Worm (Caenorhabditis elegans) whole organism, L1 larva: ENCODE data around the gene F47E1.4.

Experiments used
- C04F5.9 ChIP-seq: sonication (generic microtip); optimal IDR thresholded peaks from 2 replicates; lab custom pipeline; 2016; ENCODE audit warnings: missing genetic modification characterization, missing compliant biosample characterization
- Y116A8C.19 ChIP-seq: sonication (generic microtip); optimal IDR thresholded peaks from 2 replicates; lab custom pipeline; 2016; ENCODE audit warnings: missing compliant biosample characterization, missing genetic modification characterization, borderline replicate concordance
- aly-2 ChIP-seq: fragments of 150-350 bp; optimal IDR thresholded peaks from 2 replicates; lab custom pipeline; 2014; ENCODE audit warnings: missing biosample characterization, missing genetic modification characterization
- blmp-1 ChIP-seq: fragments of 150-350 bp; optimal IDR thresholded peaks from 2 replicates; lab custom pipeline; 2014; ENCODE audit warnings: missing biosample characterization, missing genetic modification characterization
- ceh-63 ChIP-seq: fragments of 200-800 bp; sonication (Bioruptor generic); optimal IDR thresholded peaks from 2 replicates; lab custom pipeline; 2018; ENCODE audit warnings: mild to moderate bottlenecking, missing genetic modification characterization, missing compliant biosample characterization
- ceh-88 ChIP-seq: fragments of 200-800 bp; sonication (Bioruptor generic); IDR thresholded peaks from 2 replicates; pipeline ENCODE4 v1.3.6; 2022; ENCODE audit warnings: missing genetic modification characterization, missing compliant biosample characterization
- dpl-1 ChIP-seq, 3 experiments: fragments of 150-350 bp in 2 of 3; sonication (generic microtip) in 1 of 3; optimal IDR thresholded peaks; 2 replicates each; lab custom pipeline; 2014 to 2017; ENCODE audit warnings: missing biosample characterization in 3 of 3, missing genetic modification characterization in 3 of 3, missing genetic modification reagents in 3 of 3
- efl-1 ChIP-seq, 4 experiments: fragments of 150-350 bp; optimal IDR thresholded peaks in 3 of 4; peaks in 1 of 4; 1 replicate in 1 of 4; 2 replicates in 3 of 4; lab custom pipeline; 2014; ENCODE audit warnings: missing biosample characterization in 2 of 4, missing genetic modification characterization in 2 of 4, missing genetic modification reagents in 2 of 4
- egl-13 ChIP-seq: sonication (generic microtip); optimal IDR thresholded peaks from 2 replicates; lab custom pipeline; 2016; ENCODE audit warnings: missing genotype, missing genetic modification reagents, missing genetic modification characterization, missing compliant biosample characterization
- egl-27 ChIP-seq, 2 experiments: fragments of 150-350 bp in 1 of 2; sonication (generic microtip); optimal IDR thresholded peaks; 3 replicates each; lab custom pipeline; 2017 to 2018; ENCODE audit warnings: missing biosample characterization in 2 of 2, missing genetic modification characterization in 2 of 2, missing genetic modification reagents in 2 of 2
- elt-2 ChIP-seq: sonication (generic microtip); optimal IDR thresholded peaks from 2 replicates; lab custom pipeline; 2016; ENCODE audit warnings: missing genetic modification characterization, mild to moderate bottlenecking, inconsistent platforms, missing compliant biosample characterization, missing genetic modification reagents
- elt-3 ChIP-seq, 6 experiments: fragments of 150-350 bp in 1 of 6; sonication (generic microtip); optimal IDR thresholded peaks; 2 replicates each; lab custom pipeline; 2017 to 2018; ENCODE audit warnings: missing biosample characterization in 6 of 6, missing genetic modification characterization in 6 of 6, inconsistent platforms in 1 of 6
- ets-5 ChIP-seq: fragments of 200-800 bp; sonication (Bioruptor generic); IDR thresholded peaks from 2 replicates; pipeline ENCODE4 v1.3.6; 2022; ENCODE audit warnings: missing genetic modification characterization, missing compliant biosample characterization
- hlh-17 ChIP-seq: fragments of 200-800 bp; sonication (Bioruptor generic); optimal IDR thresholded peaks from 2 replicates; lab custom pipeline; 2018; ENCODE audit warnings: missing genetic modification characterization, mild to moderate bottlenecking, missing compliant biosample characterization, moderate library complexity, borderline replicate concordance
- irx-1 ChIP-seq: sonication (generic microtip); optimal IDR thresholded peaks from 2 replicates; lab custom pipeline; 2016; ENCODE audit warnings: missing genetic modification characterization, missing compliant biosample characterization
- lin-13 ChIP-seq: fragments of 150-350 bp; optimal IDR thresholded peaks from 2 replicates; lab custom pipeline; 2014; ENCODE audit warnings: missing biosample characterization, missing genetic modification reagents, missing genetic modification characterization
- lin-14 ChIP-seq: fragments of 200-800 bp; sonication (Bioruptor generic); optimal IDR thresholded peaks from 2 replicates; lab custom pipeline; 2018; ENCODE audit warnings: mild to moderate bottlenecking, missing genetic modification characterization, moderate library complexity, missing compliant biosample characterization
- lin-15B ChIP-seq: fragments of 150-350 bp; sonication (generic microtip); optimal IDR thresholded peaks from 3 replicates; lab custom pipeline; 2014; ENCODE audit warnings: missing biosample characterization, missing genetic modification characterization
- lsy-2 ChIP-seq, 2 experiments: fragments of 150-350 bp; optimal IDR thresholded peaks; 2 replicates each; lab custom pipeline; 2014; ENCODE audit warnings: missing biosample characterization in 2 of 2, missing genetic modification characterization in 2 of 2
- mep-1 ChIP-seq: fragments of 150-350 bp; optimal IDR thresholded peaks from 2 replicates; lab custom pipeline; 2014; ENCODE audit warnings: missing biosample characterization, missing genetic modification characterization
- nhr-11 ChIP-seq: fragments of 150-350 bp; optimal IDR thresholded peaks from 2 replicates; lab custom pipeline; 2014; ENCODE audit warnings: missing biosample characterization, missing genetic modification characterization
- nhr-20 ChIP-seq: sonication (generic microtip); optimal IDR thresholded peaks from 2 replicates; lab custom pipeline; 2016; ENCODE audit warnings: mild to moderate bottlenecking, missing genetic modification characterization, missing compliant biosample characterization
- nhr-28 ChIP-seq: fragments of 150-350 bp; optimal IDR thresholded peaks from 2 replicates; lab custom pipeline; 2014; ENCODE audit warnings: missing biosample characterization, missing genetic modification characterization
- nhr-71 ChIP-seq: sonication (generic microtip); optimal IDR thresholded peaks from 2 replicates; lab custom pipeline; 2016; ENCODE audit warnings: mild to moderate bottlenecking, missing genetic modification characterization, moderate library complexity, missing compliant biosample characterization
- nhr-76 ChIP-seq: sonication (generic microtip); optimal IDR thresholded peaks from 2 replicates; lab custom pipeline; 2017; ENCODE audit warnings: missing biosample characterization, missing genetic modification characterization
- nhr-77 ChIP-seq: fragments of 150-350 bp; optimal IDR thresholded peaks from 2 replicates; lab custom pipeline; 2014; ENCODE audit warnings: missing biosample characterization, missing genetic modification characterization
- nhr-84 ChIP-seq: sonication (generic microtip); optimal IDR thresholded peaks from 2 replicates; lab custom pipeline; 2017; ENCODE audit warnings: missing biosample characterization, missing genetic modification characterization
- nhr-85 ChIP-seq: sonication (generic microtip); peaks from one replicate; lab custom pipeline; 2016; ENCODE audit warnings: missing genetic modification characterization, inconsistent platforms, missing compliant biosample characterization
- pag-3 ChIP-seq: sonication (generic microtip); optimal IDR thresholded peaks from 2 replicates; lab custom pipeline; 2017; ENCODE audit warnings: missing genetic modification characterization, mild to moderate bottlenecking, missing compliant biosample characterization, antibody characterized with exemption, borderline replicate concordance; ENCODE audit not compliant: insufficient read depth
- pax-3 ChIP-seq: fragments of 200-800 bp; sonication (Bioruptor generic); optimal IDR thresholded peaks from 2 replicates; lab custom pipeline; 2018; ENCODE audit warnings: mild to moderate bottlenecking, missing genetic modification characterization, moderate library complexity, missing compliant biosample characterization
- pqm-1 ChIP-seq: sonication (generic microtip); optimal IDR thresholded peaks from 3 replicates; lab custom pipeline; 2017; ENCODE audit warnings: missing biosample characterization, missing genetic modification characterization
- rnt-1 ChIP-seq: sonication (generic microtip); optimal IDR thresholded peaks from 2 replicates; lab custom pipeline; 2016; ENCODE audit warnings: mild to moderate bottlenecking, missing genetic modification characterization, moderate library complexity, missing compliant biosample characterization
- skn-1 ChIP-seq: fragments of 150-350 bp; optimal IDR thresholded peaks from 2 replicates; lab custom pipeline; 2014; ENCODE audit warnings: missing biosample characterization, missing genetic modification characterization
- sptf-1 ChIP-seq: fragments of 150-350 bp; optimal IDR thresholded peaks from 2 replicates; lab custom pipeline; 2014; ENCODE audit warnings: missing biosample characterization, missing genetic modification characterization
- swsn-7 ChIP-seq: sonication (generic microtip); optimal IDR thresholded peaks from 2 replicates; lab custom pipeline; 2016; ENCODE audit warnings: missing genetic modification characterization, missing compliant biosample characterization
- tbx-2 ChIP-seq: sonication (generic microtip); optimal IDR thresholded peaks from 2 replicates; lab custom pipeline; 2016; ENCODE audit warnings: missing genetic modification characterization, missing compliant biosample characterization
- unc-62 ChIP-seq: fragments of 150-350 bp; optimal IDR thresholded peaks from 2 replicates; lab custom pipeline; 2014; ENCODE audit warnings: missing biosample characterization, missing genetic modification reagents, missing genetic modification characterization
- unc-86 ChIP-seq: sonication (generic microtip); optimal IDR thresholded peaks from 2 replicates; lab custom pipeline; 2016; ENCODE audit warnings: missing genetic modification characterization, missing compliant biosample characterization
- vab-15 ChIP-seq: sonication (generic microtip); optimal IDR thresholded peaks from 2 replicates; lab custom pipeline; 2017; ENCODE audit warnings: missing genotype, mild to moderate bottlenecking, missing genetic modification characterization, missing compliant biosample characterization
- xbp-1 ChIP-seq: sonication (generic microtip); optimal IDR thresholded peaks from 2 replicates; lab custom pipeline; 2016; ENCODE audit warnings: missing genetic modification characterization, missing compliant biosample characterization
- zip-4 ChIP-seq: fragments of 200-800 bp; sonication (Bioruptor generic); optimal IDR thresholded peaks from 2 replicates; lab custom pipeline; 2018; ENCODE audit warnings: mild to moderate bottlenecking, missing genetic modification characterization, moderate library complexity, missing compliant biosample characterization

Gene F47E1.4

DNA sequence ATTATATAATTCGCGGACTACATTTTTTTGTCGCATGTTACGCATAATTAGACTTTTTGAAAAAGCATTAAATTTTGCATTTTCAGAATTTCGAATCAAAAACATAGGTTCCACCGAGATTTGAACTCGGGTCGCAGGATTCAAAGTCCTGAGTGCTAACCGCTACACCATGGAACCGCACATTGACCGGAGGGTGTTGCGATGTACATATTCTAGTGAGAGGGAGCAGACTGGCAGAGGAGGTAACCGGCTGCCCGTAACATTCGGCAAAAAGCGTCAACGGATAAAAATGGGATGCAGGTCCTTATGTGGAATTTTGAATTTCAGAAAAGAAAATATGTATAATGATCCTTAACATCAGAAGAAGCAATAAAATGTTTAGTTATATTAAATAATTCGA is 15.5 kb downstream of the F47E1.4 start (continued):
- TF ChIP-seq pag-3 (tag; lab: Kevin White, UChicago) (no peak), unc-86 (tag; lab: Kevin White, UChicago) (peak; percentile 2), rnt-1 (tag; lab: Kevin White, UChicago) (peak; percentile 45), zip-4 (GFP tag; lab: Kevin White, UChicago) (no peak), nhr-71 (tag; lab: Kevin White, UChicago) (peak; percentile 38), Y116A8C.19 (tag; lab: Kevin White, UChicago) (no peak), dpl-1 (GFP tag; optimal IDR thresholded peaks at IDR 0.05; lab: Kevin White, UChicago) (no peak), nhr-20 (peak; percentile 24), nhr-85 (peak; percentile 26), nhr-11 (tag; lab: Kevin White, UChicago) (no peak), irx-1 (tag; lab: Kevin White, UChicago) (no peak), tbx-2 (tag; lab: Kevin White, UChicago) (peak; percentile 14), nhr-77 (tag; lab: Kevin White, UChicago) (no peak), nhr-84 (tag; lab: Kevin White, UChicago) (no peak), pax-3 (tag; lab: Kevin White, UChicago) (no peak), vab-15 (tag; lab: Kevin White, UChicago) (no peak), pqm-1 (tag; lab: Kevin White, UChicago) (no peak), swsn-7 (tag; lab: Kevin White, UChicago) (peak; percentile 44), egl-13 (no peak), lsy-2 (tag; optimal IDR thresholded peaks at IDR 0.05; lab: Kevin White, UChicago) (peak in 1 of 2 experiments; percentile 4), C04F5.9 (tag; lab: Kevin White, UChicago) (no peak), elt-3 (tag; optimal IDR thresholded peaks at IDR 0.05; lab: Kevin White, UChicago) (no peak), efl-1 (optimal IDR thresholded peaks at IDR 0.05; lab: Kevin White, UChicago) (no peak), efl-1 (GFP tag; optimal IDR thresholded peaks at IDR 0.05 in 1 of 2; lab: Kevin White, UChicago) (peak in 1 of 2 experiments; percentile 20), xbp-1 (tag; lab: Kevin White, UChicago) (peak; percentile 45), sptf-1 (tag; lab: Kevin White, UChicago) (no peak), aly-2 (tag; lab: Kevin White, UChicago) (no peak), hlh-17 (no peak)

- peak; percentile 49 for TF ChIP-seq elt-2 (tag; lab: Kevin White, UChicago)
- TF ChIP-seq nhr-76 = no peak
- no peak for TF ChIP-seq ets-5 (GFP tag; lab: Robert Waterston, UW)
- peak; percentile 11 for TF ChIP-seq lin-14 (GFP tag; lab: Kevin White, UChicago)
- TF ChIP-seq egl-27 (tag; optimal IDR thresholded peaks at IDR 0.05; lab: Kevin White, UChicago) = no peak
- no peak for TF ChIP-seq lin-15B (tag; lab: Kevin White, UChicago)
Observed at ce11 chrX:9081212-9081611, 18.6 kb downstream of the F47E1.4 start.

- TF ChIP-seq nhr-77 (tag; lab: Kevin White, UChicago) (no peak), ceh-63 (GFP tag; lab: Kevin White, UChicago) (no peak), unc-62 (GFP tag; lab: Kevin White, UChicago) (no peak), ceh-88 (no peak)
Observed at ce11 chrX:9082646-9083045, 20.0 kb downstream of the F47E1.4 start, which contains the start of gene ajm-1. ajm-1 (plus strand) TSS chrX:9082946.

- TF ChIP-seq nhr-84 (tag; lab: Kevin White, UChicago) (no peak), lin-14 (GFP tag; lab: Kevin White, UChicago) (peak; percentile 62), nhr-85 (peak; percentile 86), nhr-28 (tag; lab: Kevin White, UChicago) (no peak), blmp-1 (tag; lab: Kevin White, UChicago) (peak; percentile 33), nhr-71 (tag; lab: Kevin White, UChicago) (peak; percentile 18), lsy-2 (tag; optimal IDR thresholded peaks at IDR 0.05; lab: Kevin White, UChicago) (no peak), mep-1 (tag; lab: Kevin White, UChicago) (peak; percentile 73), pax-3 (tag; lab: Kevin White, UChicago) (no peak), nhr-77 (tag; lab: Kevin White, UChicago) (no peak), rnt-1 (tag; lab: Kevin White, UChicago) (peak; percentile 13), irx-1 (tag; lab: Kevin White, UChicago) (peak; percentile 36), lin-13 (GFP tag; lab: Kevin White, UChicago) (peak; percentile 10), skn-1 (tag; lab: Kevin White, UChicago) (peak; percentile 6)
Observed at ce11 chrX:9085864-9086263, 23.2 kb downstream of the F47E1.4 start.
